Worm (Caenorhabditis elegans) whole organism, late embryonic: ENCODE measurements around the gene nspe-5.

Source experiments
- C08G9.2 ChIP-seq: sonication (generic microtip); optimal IDR thresholded peaks from 2 replicates; lab custom pipeline; 2016; ENCODE audit warnings: mild to moderate bottlenecking, missing genetic modification characterization, moderate library complexity, missing compliant biosample characterization
- K02D7.2 ChIP-seq: sonication (generic microtip); optimal IDR thresholded peaks from 2 replicates; lab custom pipeline; 2017; ENCODE audit warnings: mild to moderate bottlenecking, missing genetic modification characterization, missing compliant biosample characterization
- K09A11.1 ChIP-seq: sonication (generic microtip); optimal IDR thresholded peaks from 2 replicates; lab custom pipeline; 2017; ENCODE audit warnings: antibody characterized with exemption, mild to moderate bottlenecking, missing genetic modification characterization, missing compliant biosample characterization; ENCODE audit not compliant: insufficient read depth
- ahr-1 ChIP-seq: sonication (generic microtip); optimal IDR thresholded peaks from 2 replicates; lab custom pipeline; 2016; ENCODE audit warnings: missing genetic modification characterization, missing compliant biosample characterization
- ama-1 ChIP-seq: fragments of 150-350 bp; optimal IDR thresholded peaks from 2 replicates; lab custom pipeline; 2014
- ceh-14 ChIP-seq: sonication (generic microtip); optimal IDR thresholded peaks from 2 replicates; lab custom pipeline; 2016; ENCODE audit warnings: missing genotype, missing genetic modification characterization, missing compliant biosample characterization
- ceh-2 ChIP-seq: sonication (generic microtip); optimal IDR thresholded peaks from 2 replicates; lab custom pipeline; 2016; ENCODE audit warnings: missing genotype, missing genetic modification characterization, missing compliant biosample characterization
- ceh-31 ChIP-seq: sonication (generic microtip); optimal IDR thresholded peaks from 2 replicates; lab custom pipeline; 2016; ENCODE audit warnings: missing genetic modification characterization, missing compliant biosample characterization
- ceh-34 ChIP-seq: sonication (generic microtip); optimal IDR thresholded peaks from 2 replicates; lab custom pipeline; 2016; ENCODE audit warnings: mild to moderate bottlenecking, missing genetic modification characterization, missing compliant biosample characterization
- ceh-45 ChIP-seq: fragments of 200-800 bp; sonication (Bioruptor generic); IDR thresholded peaks from 2 replicates; pipeline ENCODE4 v1.3.6; 2022; ENCODE audit warnings: missing genetic modification reagents, missing genetic modification characterization, missing compliant biosample characterization
- ceh-6 ChIP-seq: fragments of 200-800 bp; sonication (Bioruptor generic); optimal IDR thresholded peaks from 2 replicates; lab custom pipeline; 2018; ENCODE audit warnings: mild to moderate bottlenecking, missing genetic modification characterization, missing compliant biosample characterization
- ceh-9 ChIP-seq: sonication (generic microtip); optimal IDR thresholded peaks from 2 replicates; lab custom pipeline; 2016; ENCODE audit warnings: mild to moderate bottlenecking, missing genetic modification characterization, inconsistent platforms, missing compliant biosample characterization
- che-1 ChIP-seq: sonication (generic microtip); optimal IDR thresholded peaks from 2 replicates; lab custom pipeline; 2016; ENCODE audit warnings: mild to moderate bottlenecking, missing genetic modification characterization, missing compliant biosample characterization
- dmd-4 ChIP-seq: sonication (generic microtip); optimal IDR thresholded peaks from 2 replicates; lab custom pipeline; 2016; ENCODE audit warnings: borderline replicate concordance, missing genetic modification characterization, missing compliant biosample characterization
- dve-1 ChIP-seq: sonication (generic microtip); optimal IDR thresholded peaks from 2 replicates; lab custom pipeline; 2017; ENCODE audit warnings: antibody characterized with exemption, mild to moderate bottlenecking, missing genetic modification characterization, missing compliant biosample characterization
- elt-2 ChIP-seq: sonication (generic microtip); optimal IDR thresholded peaks from 2 replicates; lab custom pipeline; 2016; ENCODE audit warnings: missing genetic modification reagents, missing genetic modification characterization, missing compliant biosample characterization
- elt-4 ChIP-seq: sonication (generic microtip); optimal IDR thresholded peaks from 2 replicates; lab custom pipeline; 2016; ENCODE audit warnings: missing genetic modification characterization, missing compliant biosample characterization
- ets-4 ChIP-seq: sonication (generic microtip); optimal IDR thresholded peaks from 2 replicates; lab custom pipeline; 2016; ENCODE audit warnings: missing genetic modification characterization, missing compliant biosample characterization
- fkh-10 ChIP-seq: fragments of 150-350 bp; optimal IDR thresholded peaks from 2 replicates; lab custom pipeline; 2014; ENCODE audit warnings: missing biosample characterization, missing genetic modification reagents, missing genetic modification characterization
- hlh-15 ChIP-seq: sonication (generic microtip); optimal IDR thresholded peaks from 2 replicates; lab custom pipeline; 2016; ENCODE audit warnings: missing genetic modification characterization, missing compliant biosample characterization
- hlh-30 ChIP-seq: sonication (generic microtip); optimal IDR thresholded peaks from 2 replicates; lab custom pipeline; 2017; ENCODE audit warnings: antibody characterized with exemption, missing genetic modification characterization, missing compliant biosample characterization; ENCODE audit not compliant: insufficient read depth
- hlh-6 ChIP-seq: sonication (generic microtip); optimal IDR thresholded peaks from 2 replicates; lab custom pipeline; 2016; ENCODE audit warnings: missing genotype, missing genetic modification characterization, missing compliant biosample characterization
- lim-6 ChIP-seq: sonication (generic microtip); optimal IDR thresholded peaks from 2 replicates; lab custom pipeline; 2016; ENCODE audit warnings: missing genetic modification characterization, missing compliant biosample characterization
- lin-11 ChIP-seq: fragments of 200-800 bp; sonication (Bioruptor generic); optimal IDR thresholded peaks from 2 replicates; lab custom pipeline; 2018; ENCODE audit warnings: mild to moderate bottlenecking, missing genetic modification characterization, missing compliant biosample characterization
- nfya-1 ChIP-seq: sonication (generic microtip); optimal IDR thresholded peaks from 2 replicates; lab custom pipeline; 2017; ENCODE audit warnings: missing genetic modification characterization, mild to moderate bottlenecking, missing compliant biosample characterization, antibody characterized with exemption, moderate library complexity
- nhr-11 ChIP-seq: fragments of 150-350 bp; optimal IDR thresholded peaks from 2 replicates; lab custom pipeline; 2014; ENCODE audit warnings: missing biosample characterization, missing genetic modification characterization
- nhr-232 ChIP-seq: sonication (generic microtip); optimal IDR thresholded peaks from 2 replicates; lab custom pipeline; 2016; ENCODE audit warnings: missing genetic modification characterization, missing compliant biosample characterization
- odd-2 ChIP-seq: sonication (generic microtip); optimal IDR thresholded peaks from 2 replicates; lab custom pipeline; 2017; ENCODE audit warnings: antibody characterized with exemption, mild to moderate bottlenecking, missing genetic modification characterization, missing compliant biosample characterization
- pat-9 ChIP-seq: fragments of 200-800 bp; sonication (Bioruptor generic); optimal IDR thresholded peaks from 2 replicates; lab custom pipeline; 2018; ENCODE audit warnings: mild to moderate bottlenecking, missing genetic modification characterization, moderate library complexity, missing compliant biosample characterization
- pqm-1 ChIP-seq: sonication (generic microtip); optimal IDR thresholded peaks from 2 replicates; lab custom pipeline; 2016; ENCODE audit warnings: missing genetic modification characterization, missing compliant biosample characterization
- pros-1 ChIP-seq: fragments of 150-350 bp; optimal IDR thresholded peaks from 2 replicates; lab custom pipeline; 2014; ENCODE audit warnings: missing biosample characterization, missing genetic modification reagents, missing genetic modification characterization
- rnt-1 ChIP-seq: sonication (generic microtip); optimal IDR thresholded peaks from 2 replicates; lab custom pipeline; 2016; ENCODE audit warnings: missing genetic modification characterization, missing compliant biosample characterization
- sdc-2 ChIP-seq: sonication (generic microtip); optimal IDR thresholded peaks from 2 replicates; lab custom pipeline; 2016; ENCODE audit warnings: missing genotype, missing genetic modification characterization, missing compliant biosample characterization
- tbx-7 ChIP-seq: sonication (generic microtip); optimal IDR thresholded peaks from 2 replicates; lab custom pipeline; 2016; ENCODE audit warnings: missing genotype, missing genetic modification characterization, missing compliant biosample characterization
- unc-42 ChIP-seq: sonication (generic microtip); optimal IDR thresholded peaks from 2 replicates; lab custom pipeline; 2016; ENCODE audit warnings: missing genotype, missing genetic modification characterization, missing compliant biosample characterization
- unc-55 ChIP-seq: sonication (generic microtip); optimal IDR thresholded peaks from 2 replicates; lab custom pipeline; 2017; ENCODE audit warnings: missing biosample characterization, missing genetic modification reagents, missing genetic modification characterization

nspe-5 gene

DNA sequence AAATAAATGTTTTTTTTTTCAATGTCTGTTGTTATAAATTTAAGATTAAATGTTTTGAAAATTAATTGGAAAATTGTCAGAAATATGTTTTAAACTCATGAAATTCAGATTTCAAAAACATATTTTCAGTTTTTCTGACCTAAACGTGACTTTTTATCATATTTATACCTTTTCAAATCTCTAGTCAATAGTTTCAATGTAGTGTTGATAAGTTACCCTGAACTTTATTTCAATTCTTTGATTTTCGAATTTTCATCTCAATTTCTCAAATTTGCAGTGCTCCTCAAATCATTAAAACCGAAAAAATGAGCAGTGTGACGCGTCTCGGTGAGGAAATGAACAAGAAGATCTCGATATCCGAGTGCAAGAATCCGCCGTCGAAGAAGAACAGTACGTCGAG, 25.8 kb downstream of the nspe-5 start, which contains the start of gene rgs-4:
Gene rgs-4, plus strand, starts transcription at position 301 of the 400 bp plus-strand sequence.
- no peak for TF ChIP-seq K02D7.2
- TF ChIP-seq ceh-6, result no peak
- TF ChIP-seq ceh-31 (tag; lab: Kevin White, UChicago), result no peak
- TF ChIP-seq ceh-45 (GFP tag; lab: Robert Waterston, UW), result no peak
- TF ChIP-seq nhr-232, result no peak
- TF ChIP-seq nfya-1 (tag; lab: Kevin White, UChicago), result no peak
- no peak for TF ChIP-seq rnt-1 (tag; lab: Kevin White, UChicago)
- no peak for TF ChIP-seq C08G9.2 (tag; lab: Kevin White, UChicago)
- TF ChIP-seq hlh-15 (tag; lab: Kevin White, UChicago), result no peak
- TF ChIP-seq hlh-30 (tag; lab: Kevin White, UChicago), result no peak
- TF ChIP-seq lim-6 (tag; lab: Kevin White, UChicago), result no peak
- TF ChIP-seq unc-42 (tag; lab: Kevin White, UChicago), result no peak
- TF ChIP-seq dve-1, result no peak
- no peak for TF ChIP-seq ets-4 (tag; lab: Kevin White, UChicago)
- no peak for TF ChIP-seq ahr-1
- TF ChIP-seq ama-1 (lab: Kevin White, UChicago), result no peak
- no peak for TF ChIP-seq nhr-11 (tag; lab: Kevin White, UChicago)
- TF ChIP-seq odd-2 (tag; lab: Kevin White, UChicago), result no peak
- no peak for TF ChIP-seq sdc-2 (tag; lab: Kevin White, UChicago)

DNA sequence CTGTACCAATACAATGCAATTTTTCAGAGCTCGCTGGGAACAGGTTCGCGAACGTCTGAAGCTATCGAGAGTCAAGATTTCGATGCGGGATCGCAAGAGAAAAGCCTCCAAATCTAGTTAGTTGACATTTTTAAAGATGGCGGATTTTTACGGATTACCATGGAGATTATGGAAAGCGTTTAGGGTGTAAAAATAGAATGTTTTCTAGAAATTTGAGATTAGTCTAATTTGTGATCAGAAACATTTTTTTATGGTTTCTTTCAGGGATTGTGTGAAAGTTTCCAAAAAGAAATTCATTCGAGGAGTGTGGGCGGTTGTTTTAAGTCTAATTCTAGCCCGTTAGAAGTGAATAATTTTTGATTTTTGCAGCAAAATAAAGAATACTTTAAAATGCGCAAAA, 27.1 kb downstream of the nspe-5 start:
- no peak for TF ChIP-seq unc-55 (GFP tag; lab: Kevin White, UChicago)
- no peak for TF ChIP-seq ahr-1
- TF ChIP-seq odd-2 (tag; lab: Kevin White, UChicago), result no peak
- no peak for TF ChIP-seq K09A11.1 (tag; lab: Kevin White, UChicago)
- no peak for TF ChIP-seq lin-11 (tag; lab: Kevin White, UChicago)
- no peak for TF ChIP-seq ama-1 (lab: Kevin White, UChicago)
- no peak for TF ChIP-seq ceh-2
- TF ChIP-seq rnt-1 (tag; lab: Kevin White, UChicago), result no peak
- no peak for TF ChIP-seq dve-1
- no peak for TF ChIP-seq ceh-14 (tag; lab: Kevin White, UChicago)
- no peak for TF ChIP-seq elt-2 (tag; lab: Kevin White, UChicago)
- no peak for TF ChIP-seq che-1
- no peak for TF ChIP-seq ceh-9 (tag; lab: Kevin White, UChicago)
- no peak for TF ChIP-seq ceh-6
- TF ChIP-seq ceh-34 (tag; lab: Kevin White, UChicago), result no peak
- TF ChIP-seq, all 69 proteins: peak for 0

- TF ChIP-seq ceh-9 (tag; lab: Kevin White, UChicago) (no peak), ceh-14 (tag; lab: Kevin White, UChicago) (peak; percentile 63)
- TF ChIP-seq, all 69 proteins: peak for 1
Measured at ce11 chrII:12657620-12658019, 29.0 kb downstream of the nspe-5 start.

DNA sequence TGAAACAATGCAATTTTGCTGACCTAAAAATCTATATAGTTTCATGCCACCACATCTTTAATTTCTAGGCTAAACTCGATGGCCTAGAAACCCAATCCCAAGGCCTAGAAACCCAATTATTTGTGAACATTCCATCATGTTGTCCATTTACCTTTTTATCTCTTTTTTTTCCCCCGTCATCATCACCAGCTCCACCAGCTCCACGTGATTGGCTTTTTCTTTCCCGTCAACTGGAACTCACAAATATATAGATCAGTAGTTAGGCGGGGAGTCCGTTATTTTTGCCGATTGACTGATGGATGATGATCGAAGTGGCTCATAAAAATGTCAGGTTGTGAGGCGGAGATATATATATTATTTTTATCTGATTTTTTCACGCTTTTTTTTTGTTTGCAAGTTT, 29.7 kb downstream of the nspe-5 start:
- TF ChIP-seq nfya-1 (tag; lab: Kevin White, UChicago), result no peak
- TF ChIP-seq lim-6 (tag; lab: Kevin White, UChicago), result no peak
- TF ChIP-seq fkh-10 (GFP tag; lab: Kevin White, UChicago), result no peak
- no peak for TF ChIP-seq unc-55 (GFP tag; lab: Kevin White, UChicago)
- TF ChIP-seq hlh-6 (tag; lab: Kevin White, UChicago), result no peak
- no peak for TF ChIP-seq ceh-2
- TF ChIP-seq dmd-4 (tag; lab: Kevin White, UChicago), result no peak
- TF ChIP-seq elt-4 (tag; lab: Kevin White, UChicago), result no peak
- TF ChIP-seq ceh-9 (tag; lab: Kevin White, UChicago), result no peak
- no peak for TF ChIP-seq ceh-31 (tag; lab: Kevin White, UChicago)
- TF ChIP-seq C08G9.2 (tag; lab: Kevin White, UChicago), result no peak
- TF ChIP-seq dve-1, result no peak
- no peak for TF ChIP-seq pat-9 (tag; lab: Kevin White, UChicago)
- TF ChIP-seq pros-1, result no peak
- TF ChIP-seq tbx-7 (tag; lab: Kevin White, UChicago), result no peak
- TF ChIP-seq pqm-1, result no peak
